Worm (Caenorhabditis elegans) whole organism, L4 larva: ENCODE results near the gene str-77.

Experiments
- F10B5.3 ChIP-seq: sonication (generic microtip); optimal IDR thresholded peaks from 2 replicates; lab custom pipeline; 2016; ENCODE audit warnings: mild to moderate bottlenecking, missing genetic modification characterization, missing compliant biosample characterization
- F44E2.7 ChIP-seq: fragments of 200-800 bp; sonication (Bioruptor generic); IDR thresholded peaks from 2 replicates; pipeline ENCODE4 v2.1.2; 2022; ENCODE audit warnings: missing genetic modification characterization, missing compliant biosample characterization
- R02D3.7 ChIP-seq: fragments of 150-350 bp; sonication (generic microtip); optimal IDR thresholded peaks from 3 replicates; lab custom pipeline; 2014; ENCODE audit warnings: missing biosample characterization, missing genetic modification characterization
- Y48G9A.11 ChIP-seq: fragments of 200-800 bp; sonication (Bioruptor generic); IDR thresholded peaks from 2 replicates; pipeline ENCODE4 v1.3.6; 2022; ENCODE audit warnings: missing genetic modification reagents, missing genetic modification characterization, missing compliant biosample characterization
- Y5F2A.4 ChIP-seq: fragments of 200-800 bp; sonication (Bioruptor generic); optimal IDR thresholded peaks from 2 replicates; lab custom pipeline; 2018; ENCODE audit warnings: mild to moderate bottlenecking, missing genetic modification characterization, missing compliant biosample characterization
- arid-1 ChIP-seq: fragments of 200-800 bp; sonication (Bioruptor generic); conservative IDR thresholded peaks from 2 replicates; pipeline ENCODE4 v1.3.6; 2022; ENCODE audit warnings: missing genetic modification reagents, missing genetic modification characterization, missing compliant biosample characterization
- ceh-28 ChIP-seq: fragments of 150-350 bp; optimal IDR thresholded peaks from 2 replicates; lab custom pipeline; 2014; ENCODE audit warnings: missing biosample characterization, missing genetic modification reagents, missing genetic modification characterization
- ceh-62 ChIP-seq: sonication (generic microtip); optimal IDR thresholded peaks from 2 replicates; lab custom pipeline; 2017; ENCODE audit warnings: missing biosample characterization, missing genetic modification characterization
- ceh-82 ChIP-seq: sonication (generic microtip); optimal IDR thresholded peaks from 2 replicates; lab custom pipeline; 2017; ENCODE audit warnings: missing biosample characterization, missing genetic modification characterization
- cey-2 ChIP-seq: sonication (generic microtip); optimal IDR thresholded peaks from 3 replicates; lab custom pipeline; 2017; ENCODE audit warnings: missing genetic modification characterization, mild to moderate bottlenecking, missing compliant biosample characterization, antibody characterized with exemption, borderline replicate concordance; ENCODE audit not compliant: insufficient read depth
- ctbp-1 ChIP-seq: fragments of 200-800 bp; sonication (Bioruptor generic); IDR thresholded peaks from 2 replicates; pipeline ENCODE4 v1.3.6; 2022; ENCODE audit warnings: missing genetic modification reagents, missing genetic modification characterization, missing compliant biosample characterization
- daf-16 ChIP-seq, 3 experiments: sonication (generic microtip); optimal IDR thresholded peaks; 2 replicates each; lab custom pipeline; 2016 to 2017; ENCODE audit warnings: missing genetic modification characterization in 3 of 3, missing genetic modification reagents in 3 of 3, mild to moderate bottlenecking in 2 of 3, missing compliant biosample characterization in 2 of 3, missing biosample characterization in 1 of 3, moderate library complexity in 1 of 3
- dmd-9 ChIP-seq: fragments of 200-800 bp; sonication (Bioruptor generic); IDR thresholded peaks from 2 replicates; pipeline ENCODE4 v1.3.6; 2022; ENCODE audit warnings: missing genetic modification reagents, missing genetic modification characterization, missing compliant biosample characterization
- dpl-1 ChIP-seq: fragments of 150-350 bp; optimal IDR thresholded peaks from 2 replicates; lab custom pipeline; 2014; ENCODE audit warnings: missing biosample characterization, missing genetic modification reagents, missing genetic modification characterization
- duxl-1 ChIP-seq: sonication (generic microtip); optimal IDR thresholded peaks from 2 replicates; lab custom pipeline; 2016; ENCODE audit warnings: mild to moderate bottlenecking, missing genetic modification characterization, moderate library complexity, missing compliant biosample characterization; ENCODE audit not compliant: poor library complexity
- dve-1 ChIP-seq: sonication (generic microtip); optimal IDR thresholded peaks from 2 replicates; lab custom pipeline; 2017; ENCODE audit warnings: antibody characterized with exemption, mild to moderate bottlenecking, missing genetic modification characterization, missing compliant biosample characterization; ENCODE audit not compliant: insufficient read depth
- gei-8 ChIP-seq: fragments of 200-800 bp; sonication (Bioruptor generic); optimal IDR thresholded peaks from 2 replicates; lab custom pipeline; 2018; ENCODE audit warnings: mild to moderate bottlenecking, missing genetic modification characterization, missing compliant biosample characterization
- hif-1 ChIP-seq, 2 experiments: sonication (generic microtip); optimal IDR thresholded peaks; 2 replicates each; lab custom pipeline; 2016 to 2017; ENCODE audit warnings: missing compliant biosample characterization in 2 of 2, missing genetic modification characterization in 2 of 2, missing genetic modification reagents in 2 of 2, missing genotype in 2 of 2, mild to moderate bottlenecking in 1 of 2
- jun-1 ChIP-seq: fragments of 150-350 bp; optimal IDR thresholded peaks from 2 replicates; lab custom pipeline; 2014; ENCODE audit warnings: missing biosample characterization, missing genetic modification reagents, missing genetic modification characterization
- lin-38 ChIP-seq: fragments of 200-800 bp; sonication (Bioruptor generic); IDR thresholded peaks from 2 replicates; pipeline ENCODE4 v1.3.6; 2022; ENCODE audit warnings: missing genetic modification reagents, missing genetic modification characterization, missing compliant biosample characterization
- lir-3 ChIP-seq: sonication (generic microtip); optimal IDR thresholded peaks from 2 replicates; lab custom pipeline; 2016; ENCODE audit warnings: mild to moderate bottlenecking, missing genetic modification characterization, missing compliant biosample characterization
- madf-9 ChIP-seq: fragments of 200-800 bp; sonication (Bioruptor generic); conservative IDR thresholded peaks from 2 replicates; pipeline ENCODE4 v1.3.6; 2022; ENCODE audit warnings: missing genetic modification reagents, missing genetic modification characterization, missing compliant biosample characterization
- mdl-1 ChIP-seq, 2 experiments: fragments of 150-350 bp in 1 of 2; sonication (generic microtip) in 1 of 2; optimal IDR thresholded peaks; 2 replicates each; lab custom pipeline; 2014 to 2017; ENCODE audit warnings: missing biosample characterization in 2 of 2, missing genetic modification characterization in 2 of 2
- mdt-29 ChIP-seq: fragments of 200-800 bp; sonication (Bioruptor generic); IDR thresholded peaks from 2 replicates; pipeline ENCODE4 v1.3.6; 2022; ENCODE audit warnings: missing genetic modification reagents, missing genetic modification characterization, missing compliant biosample characterization
- mes-2 ChIP-seq: sonication (generic microtip); optimal IDR thresholded peaks from 2 replicates; lab custom pipeline; 2016; ENCODE audit warnings: missing genotype, mild to moderate bottlenecking, missing genetic modification characterization, missing compliant biosample characterization; ENCODE audit not compliant: poor library complexity, severe bottlenecking
- mxl-2 ChIP-seq: fragments of 200-800 bp; sonication (Bioruptor generic); conservative IDR thresholded peaks from 2 replicates; pipeline ENCODE4 v1.3.6; 2022; ENCODE audit warnings: missing genetic modification reagents, missing genetic modification characterization, missing compliant biosample characterization
- mxl-3 ChIP-seq: fragments of 200-800 bp; sonication (Bioruptor generic); optimal IDR thresholded peaks from 2 replicates; lab custom pipeline; 2018; ENCODE audit warnings: mild to moderate bottlenecking, missing genetic modification characterization, missing compliant biosample characterization
- nhr-10 ChIP-seq: fragments of 150-350 bp; optimal IDR thresholded peaks from 2 replicates; lab custom pipeline; 2014; ENCODE audit warnings: missing biosample characterization, missing genetic modification characterization
- nhr-102 ChIP-seq: sonication (generic microtip); optimal IDR thresholded peaks from 2 replicates; lab custom pipeline; 2016; ENCODE audit warnings: mild to moderate bottlenecking, missing genetic modification characterization, moderate library complexity, missing compliant biosample characterization
- nhr-237 ChIP-seq: sonication (generic microtip); optimal IDR thresholded peaks from 2 replicates; lab custom pipeline; 2017; ENCODE audit warnings: missing biosample characterization, missing genetic modification characterization
- nhr-28 ChIP-seq: fragments of 150-350 bp; optimal IDR thresholded peaks from 2 replicates; lab custom pipeline; 2014; ENCODE audit warnings: missing biosample characterization, missing genetic modification characterization
- nhr-41 ChIP-seq: fragments of 200-800 bp; sonication (Bioruptor generic); IDR thresholded peaks from 2 replicates; pipeline ENCODE4 v1.3.6; 2022; ENCODE audit warnings: missing genetic modification reagents, missing genetic modification characterization, missing compliant biosample characterization
- nhr-42 ChIP-seq: fragments of 200-800 bp; sonication (Bioruptor generic); IDR thresholded peaks from 2 replicates; pipeline ENCODE4 v1.3.6; 2022; ENCODE audit warnings: missing genetic modification characterization, missing compliant biosample characterization
- nhr-48 ChIP-seq: sonication (generic microtip); optimal IDR thresholded peaks from 2 replicates; lab custom pipeline; 2016; ENCODE audit warnings: mild to moderate bottlenecking, missing genetic modification characterization, missing compliant biosample characterization
- nhr-76 ChIP-seq: fragments of 150-350 bp; optimal IDR thresholded peaks from 2 replicates; lab custom pipeline; 2014; ENCODE audit warnings: missing biosample characterization, missing genetic modification characterization
- nhr-77 ChIP-seq: fragments of 150-350 bp; optimal IDR thresholded peaks from 2 replicates; lab custom pipeline; 2014; ENCODE audit warnings: missing biosample characterization, missing genetic modification characterization
- php-3 ChIP-seq: fragments of 200-800 bp; sonication (Bioruptor generic); IDR thresholded peaks from 2 replicates; pipeline ENCODE4 v1.3.6; 2022; ENCODE audit warnings: missing genetic modification reagents, missing genetic modification characterization, missing compliant biosample characterization
- sdz-12 ChIP-seq: fragments of 200-800 bp; sonication (Bioruptor generic); optimal IDR thresholded peaks from 2 replicates; lab custom pipeline; 2018; ENCODE audit warnings: mild to moderate bottlenecking, missing genetic modification characterization, missing compliant biosample characterization
- spr-1 ChIP-seq: sonication (generic microtip); optimal IDR thresholded peaks from 2 replicates; lab custom pipeline; 2016; ENCODE audit warnings: mild to moderate bottlenecking, missing genetic modification characterization, missing compliant biosample characterization
- spr-3 ChIP-seq: fragments of 200-800 bp; sonication (Bioruptor generic); optimal IDR thresholded peaks from 2 replicates; lab custom pipeline; 2018; ENCODE audit warnings: mild to moderate bottlenecking, missing genetic modification characterization, missing compliant biosample characterization
- tag-97 ChIP-seq: fragments of 200-800 bp; sonication (Bioruptor generic); IDR thresholded peaks from 2 replicates; pipeline ENCODE4 v1.3.6; 2022; ENCODE audit warnings: missing genetic modification characterization, missing compliant biosample characterization
- tra-1 ChIP-seq: fragments of 200-800 bp; sonication (Bioruptor generic); IDR thresholded peaks from 2 replicates; pipeline ENCODE4 v1.3.6; 2022; ENCODE audit warnings: missing genetic modification reagents, missing genetic modification characterization, missing compliant biosample characterization
- unc-62 ChIP-seq, 3 experiments: fragments of 150-350 bp in 1 of 3; sonication (generic microtip); optimal IDR thresholded peaks in 2 of 3; peaks in 1 of 3; 1 replicate in 1 of 3; 2 replicates in 2 of 3; lab custom pipeline; 2014 to 2017; ENCODE audit warnings: missing biosample characterization in 3 of 3, missing genetic modification characterization in 3 of 3, missing genetic modification reagents in 3 of 3, missing genotype in 1 of 3
- vab-7 ChIP-seq: fragments of 200-800 bp; sonication (Bioruptor generic); IDR thresholded peaks from 2 replicates; pipeline ENCODE4 v1.3.6; 2022; ENCODE audit warnings: missing genetic modification reagents, missing genetic modification characterization, missing compliant biosample characterization
- zfp-3 ChIP-seq: fragments of 200-800 bp; sonication (Bioruptor generic); conservative IDR thresholded peaks from 2 replicates; pipeline ENCODE4 v1.3.6; 2022; ENCODE audit warnings: missing genetic modification reagents, missing genetic modification characterization, missing compliant biosample characterization
- zip-2 ChIP-seq: fragments of 150-350 bp; optimal IDR thresholded peaks from 2 replicates; lab custom pipeline; 2014; ENCODE audit warnings: missing biosample characterization, missing genetic modification characterization
- ztf-11 ChIP-seq: fragments of 150-350 bp; optimal IDR thresholded peaks from 2 replicates; lab custom pipeline; 2014; ENCODE audit warnings: missing biosample characterization, missing genetic modification characterization

str-77 gene

DNA sequence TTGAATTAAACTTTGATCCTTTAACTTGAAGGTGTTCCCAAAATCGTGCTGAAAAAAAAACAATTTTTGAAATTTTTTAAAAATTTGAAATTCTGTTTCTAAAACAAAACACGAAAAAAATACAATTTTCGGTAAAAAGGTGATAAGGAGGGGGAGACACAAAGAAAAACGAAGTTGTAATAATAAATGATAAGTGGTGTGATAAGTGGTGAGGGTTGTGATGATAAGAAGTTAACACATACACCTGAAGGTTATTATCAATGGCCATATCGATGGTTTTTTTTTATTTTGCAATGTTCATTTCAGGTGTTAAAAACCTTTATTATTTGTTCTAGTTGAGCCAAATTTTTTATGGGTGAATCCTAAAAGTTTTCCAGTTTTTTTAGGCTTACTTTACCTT, 4.4 kb upstream of the str-77 start, which contains the start of gene twk-33 (continued):
- TF ChIP-seq hif-1 (tag; optimal IDR thresholded peaks at IDR 0.05; lab: Kevin White, UChicago) = no peak
- TF ChIP-seq zfp-3 (GFP tag; lab: Robert Waterston, UW) = no peak
- TF ChIP-seq nhr-48 (tag; lab: Kevin White, UChicago) = no peak
- no peak for TF ChIP-seq dmd-9 (GFP tag; lab: Robert Waterston, UW)
- no peak for TF ChIP-seq nhr-41 (GFP tag; lab: Robert Waterston, UW)
- TF ChIP-seq duxl-1 (tag; lab: Kevin White, UChicago) = no peak
- TF ChIP-seq zip-2 = no peak
- no peak for TF ChIP-seq nhr-76 (tag; lab: Kevin White, UChicago)
- no peak for TF ChIP-seq ceh-62
- no peak for TF ChIP-seq F44E2.7
- TF ChIP-seq daf-16 (GFP tag; optimal IDR thresholded peaks at IDR 0.05; lab: Kevin White, UChicago) = no peak
- TF ChIP-seq daf-16 (tag; optimal IDR thresholded peaks at IDR 0.05; lab: Kevin White, UChicago) = peak; percentile 63
- TF ChIP-seq sdz-12 (GFP tag; lab: Kevin White, UChicago) = no peak

- no peak for TF ChIP-seq spr-1
- TF ChIP-seq ceh-62 = no peak
- TF ChIP-seq lir-3 (tag; lab: Kevin White, UChicago) = no peak
- no peak for TF ChIP-seq ceh-82 (tag; lab: Kevin White, UChicago)
- peak; percentile 78 for TF ChIP-seq nhr-102 (tag; lab: Kevin White, UChicago)
- TF ChIP-seq nhr-42 (GFP tag; lab: Robert Waterston, UW) = peak; percentile 53; the same call in 1 of the 2 replicates
- TF ChIP-seq nhr-41 (GFP tag; lab: Robert Waterston, UW) = no peak
- peak; percentile 67 for TF ChIP-seq mdt-29
- TF ChIP-seq nhr-77 = peak; percentile 78
- no peak for TF ChIP-seq mes-2 (tag; lab: Kevin White, UChicago)
- TF ChIP-seq F10B5.3 = no peak
- no peak for TF ChIP-seq madf-9 (GFP tag; lab: Robert Waterston, UW)
- no peak for TF ChIP-seq unc-62 (GFP tag; optimal IDR thresholded peaks at IDR 0.05 in 1 of 2; lab: Kevin White, UChicago)
- no peak for TF ChIP-seq unc-62 (tag; optimal IDR thresholded peaks at IDR 0.05; lab: Kevin White, UChicago)
- peak; percentile 90 for TF ChIP-seq nhr-28 (tag; lab: Kevin White, UChicago)
- TF ChIP-seq R02D3.7 (tag; lab: Kevin White, UChicago) = no peak
- TF ChIP-seq ztf-11 (tag; lab: Kevin White, UChicago) = no peak
- TF ChIP-seq lin-38 (GFP tag; lab: Robert Waterston, UW) = no peak
- peak; percentile 79 for TF ChIP-seq tra-1 (GFP tag; lab: Robert Waterston, UW)
- no peak for TF ChIP-seq hif-1 (tag; optimal IDR thresholded peaks at IDR 0.05; lab: Kevin White, UChicago)
- TF ChIP-seq mxl-3 (GFP tag; lab: Kevin White, UChicago) = peak; percentile 2
- no peak for TF ChIP-seq Y5F2A.4 (GFP tag; lab: Kevin White, UChicago)
- TF ChIP-seq gei-8 (GFP tag; lab: Kevin White, UChicago) = no peak
- no peak for TF ChIP-seq jun-1 (tag; lab: Kevin White, UChicago)
- TF ChIP-seq tag-97 (GFP tag; lab: Robert Waterston, UW) = no peak
- no peak for TF ChIP-seq cey-2
- TF ChIP-seq vab-7 (GFP tag; lab: Robert Waterston, UW) = no peak
- TF ChIP-seq F44E2.7 = no peak
- no peak for TF ChIP-seq ceh-28 (tag; lab: Kevin White, UChicago)
- peak; percentile 58 for TF ChIP-seq nhr-10
- TF ChIP-seq mxl-2 (GFP tag; lab: Robert Waterston, UW) = no peak
- TF ChIP-seq mdl-1 (tag; optimal IDR thresholded peaks at IDR 0.05; lab: Kevin White, UChicago) = peak in 1 of 2 experiments; percentile 41
- no peak for TF ChIP-seq arid-1 (GFP tag; lab: Robert Waterston, UW)
- TF ChIP-seq dmd-9 (GFP tag; lab: Robert Waterston, UW) = no peak
- peak; percentile 85 for TF ChIP-seq php-3 (GFP tag; lab: Robert Waterston, UW)
- no peak for TF ChIP-seq Y48G9A.11 (GFP tag; lab: Robert Waterston, UW)
- peak; percentile 87 for TF ChIP-seq dve-1 (tag; lab: Kevin White, UChicago)
- no peak for TF ChIP-seq duxl-1 (tag; lab: Kevin White, UChicago)
- no peak for TF ChIP-seq spr-3
- TF ChIP-seq dpl-1 (GFP tag; lab: Kevin White, UChicago) = no peak
- no peak for TF ChIP-seq ctbp-1 (GFP tag; lab: Robert Waterston, UW)
- TF ChIP-seq nhr-237 (tag; lab: Kevin White, UChicago) = no peak
Measured at ce11 chrV:17721709-17722108, 3.0 kb downstream of the str-77 start.
